Worm (Caenorhabditis elegans) whole organism, L4 larva: Measurements from ENCODE around the gene Y48C3A.5.
A peak's percentile ranks its signal among the peaks of the same experiment; 100 is the strongest.

ENCODE experiments used
- F26F4.8 ChIP-seq: fragments of 200-800 bp; sonication (Bioruptor generic); conservative IDR thresholded peaks from 2 replicates; pipeline ENCODE4 v1.3.6; 2022; ENCODE audit warnings: missing genetic modification characterization, missing compliant biosample characterization
- T20F7.1 ChIP-seq: fragments of 200-800 bp; sonication (Bioruptor generic); optimal IDR thresholded peaks from 2 replicates; lab custom pipeline; 2018; ENCODE audit warnings: mild to moderate bottlenecking, missing genetic modification characterization, missing compliant biosample characterization
- T26A8.4 ChIP-seq: fragments of 200-800 bp; sonication (Bioruptor generic); IDR thresholded peaks from 2 replicates; pipeline ENCODE4 v1.3.6; 2022; ENCODE audit warnings: missing genetic modification characterization, missing compliant biosample characterization
- Y5F2A.4 ChIP-seq: fragments of 200-800 bp; sonication (Bioruptor generic); optimal IDR thresholded peaks from 2 replicates; lab custom pipeline; 2018; ENCODE audit warnings: mild to moderate bottlenecking, missing genetic modification characterization, missing compliant biosample characterization
- aha-1 ChIP-seq: fragments of 150-350 bp; peaks from one replicate; lab custom pipeline; 2014; ENCODE audit warnings: missing biosample characterization, missing genetic modification characterization
- arid-1 ChIP-seq: fragments of 200-800 bp; sonication (Bioruptor generic); conservative IDR thresholded peaks from 2 replicates; pipeline ENCODE4 v1.3.6; 2022; ENCODE audit warnings: missing genetic modification reagents, missing genetic modification characterization, missing compliant biosample characterization
- attf-4 ChIP-seq: sonication (generic microtip); optimal IDR thresholded peaks from 3 replicates; lab custom pipeline; 2017; ENCODE audit warnings: missing biosample characterization, missing genetic modification characterization
- ceh-62 ChIP-seq: sonication (generic microtip); optimal IDR thresholded peaks from 2 replicates; lab custom pipeline; 2017; ENCODE audit warnings: missing biosample characterization, missing genetic modification characterization
- daf-19 ChIP-seq: fragments of 200-800 bp; sonication (Bioruptor generic); conservative IDR thresholded peaks from 2 replicates; pipeline ENCODE4 v1.3.6; 2022; ENCODE audit warnings: missing genetic modification characterization, missing compliant biosample characterization
- dmd-6 ChIP-seq: fragments of 200-800 bp; sonication (Bioruptor generic); IDR thresholded peaks from 2 replicates; pipeline ENCODE4 v1.3.6; 2022; ENCODE audit warnings: missing genetic modification reagents, missing genetic modification characterization, missing compliant biosample characterization
- egl-27 ChIP-seq: sonication (generic microtip); optimal IDR thresholded peaks from 3 replicates; lab custom pipeline; 2017; ENCODE audit warnings: missing biosample characterization, missing genetic modification reagents, missing genetic modification characterization
- fos-1 ChIP-seq: fragments of 150-350 bp; optimal IDR thresholded peaks from 2 replicates; lab custom pipeline; 2014; ENCODE audit warnings: missing biosample characterization, missing genetic modification characterization
- hlh-11 ChIP-seq: fragments of 200-800 bp; sonication (Bioruptor generic); optimal IDR thresholded peaks from 2 replicates; lab custom pipeline; 2018; ENCODE audit warnings: mild to moderate bottlenecking, missing genetic modification characterization, missing compliant biosample characterization
- hlh-30 ChIP-seq: sonication (generic microtip); optimal IDR thresholded peaks from 2 replicates; lab custom pipeline; 2017; ENCODE audit warnings: antibody characterized with exemption, mild to moderate bottlenecking, missing genetic modification characterization, missing compliant biosample characterization; ENCODE audit not compliant: insufficient read depth
- lin-13 ChIP-seq: fragments of 150-350 bp; optimal IDR thresholded peaks from 2 replicates; lab custom pipeline; 2014; ENCODE audit warnings: missing biosample characterization, missing genetic modification reagents, missing genetic modification characterization
- lin-38 ChIP-seq: fragments of 200-800 bp; sonication (Bioruptor generic); IDR thresholded peaks from 2 replicates; pipeline ENCODE4 v1.3.6; 2022; ENCODE audit warnings: missing genetic modification reagents, missing genetic modification characterization, missing compliant biosample characterization
- lsy-2 ChIP-seq, 2 experiments: fragments of 150-350 bp in 1 of 2; sonication (generic microtip) in 1 of 2; optimal IDR thresholded peaks; 2 replicates each; lab custom pipeline; 2014 to 2017; ENCODE audit warnings: missing biosample characterization in 2 of 2, missing genetic modification characterization in 2 of 2
- madf-9 ChIP-seq: fragments of 200-800 bp; sonication (Bioruptor generic); conservative IDR thresholded peaks from 2 replicates; pipeline ENCODE4 v1.3.6; 2022; ENCODE audit warnings: missing genetic modification reagents, missing genetic modification characterization, missing compliant biosample characterization
- mdl-1 ChIP-seq, 2 experiments: fragments of 150-350 bp in 1 of 2; sonication (generic microtip) in 1 of 2; optimal IDR thresholded peaks; 2 replicates each; lab custom pipeline; 2014 to 2017; ENCODE audit warnings: missing biosample characterization in 2 of 2, missing genetic modification characterization in 2 of 2
- mep-1 ChIP-seq: fragments of 150-350 bp; sonication (generic microtip); optimal IDR thresholded peaks from 3 replicates; lab custom pipeline; 2014; ENCODE audit warnings: missing biosample characterization, missing genetic modification characterization
- mes-2 ChIP-seq: sonication (generic microtip); optimal IDR thresholded peaks from 2 replicates; lab custom pipeline; 2016; ENCODE audit warnings: missing genotype, mild to moderate bottlenecking, missing genetic modification characterization, missing compliant biosample characterization; ENCODE audit not compliant: poor library complexity, severe bottlenecking
- nhr-11 ChIP-seq: fragments of 150-350 bp; optimal IDR thresholded peaks from 2 replicates; lab custom pipeline; 2014; ENCODE audit warnings: missing biosample characterization, missing genetic modification characterization
- nhr-28 ChIP-seq: fragments of 150-350 bp; optimal IDR thresholded peaks from 2 replicates; lab custom pipeline; 2014; ENCODE audit warnings: missing biosample characterization, missing genetic modification characterization
- nhr-42 ChIP-seq: fragments of 200-800 bp; sonication (Bioruptor generic); IDR thresholded peaks from 2 replicates; pipeline ENCODE4 v1.3.6; 2022; ENCODE audit warnings: missing genetic modification characterization, missing compliant biosample characterization
- nhr-76 ChIP-seq: fragments of 150-350 bp; optimal IDR thresholded peaks from 2 replicates; lab custom pipeline; 2014; ENCODE audit warnings: missing biosample characterization, missing genetic modification characterization
- pha-4 ChIP-seq, 2 experiments: fragments of 150-350 bp in 1 of 2; fragments of 200-800 bp in 1 of 2; sonication (Bioruptor generic) in 1 of 2; IDR thresholded peaks in 1 of 2; optimal IDR thresholded peaks in 1 of 2; 2 replicates each; pipeline versions ENCODE4 v1.3.6 to Lab custom; 2014 to 2022; ENCODE audit warnings: missing genetic modification characterization in 2 of 2, missing genetic modification reagents in 2 of 2, missing biosample characterization in 1 of 2, missing compliant biosample characterization in 1 of 2
- rbr-2 ChIP-seq: sonication (generic microtip); optimal IDR thresholded peaks from 2 replicates; lab custom pipeline; 2016; ENCODE audit warnings: missing genotype, missing genetic modification characterization, missing compliant biosample characterization
- saeg-2 ChIP-seq: fragments of 200-800 bp; sonication (Bioruptor generic); IDR thresholded peaks from 2 replicates; pipeline ENCODE4 v1.3.6; 2022; ENCODE audit warnings: missing genetic modification reagents, missing genetic modification characterization, missing compliant biosample characterization
- set-16 ChIP-seq: fragments of 200-800 bp; sonication (Bioruptor generic); IDR thresholded peaks from 2 replicates; pipeline ENCODE4 v1.3.6; 2022; ENCODE audit warnings: missing genetic modification reagents, missing genetic modification characterization, missing compliant biosample characterization
- snpc-1.2 ChIP-seq: fragments of 200-800 bp; sonication (Bioruptor generic); IDR thresholded peaks from 2 replicates; pipeline ENCODE4 v1.3.6; 2022; ENCODE audit warnings: missing genetic modification reagents, missing genetic modification characterization, missing compliant biosample characterization
- spr-3 ChIP-seq: fragments of 200-800 bp; sonication (Bioruptor generic); optimal IDR thresholded peaks from 2 replicates; lab custom pipeline; 2018; ENCODE audit warnings: mild to moderate bottlenecking, missing genetic modification characterization, missing compliant biosample characterization
- tag-97 ChIP-seq: fragments of 200-800 bp; sonication (Bioruptor generic); IDR thresholded peaks from 2 replicates; pipeline ENCODE4 v1.3.6; 2022; ENCODE audit warnings: missing genetic modification characterization, missing compliant biosample characterization
- tra-1 ChIP-seq: fragments of 200-800 bp; sonication (Bioruptor generic); IDR thresholded peaks from 2 replicates; pipeline ENCODE4 v1.3.6; 2022; ENCODE audit warnings: missing genetic modification reagents, missing genetic modification characterization, missing compliant biosample characterization
- zag-1 ChIP-seq: fragments of 150-350 bp; optimal IDR thresholded peaks from 2 replicates; lab custom pipeline; 2014; ENCODE audit warnings: missing biosample characterization, missing genetic modification characterization
- zfp-2 ChIP-seq: sonication (generic microtip); optimal IDR thresholded peaks from 2 replicates; lab custom pipeline; 2016; ENCODE audit warnings: mild to moderate bottlenecking, missing genetic modification characterization, missing compliant biosample characterization
- zip-11 ChIP-seq: fragments of 200-800 bp; sonication (Bioruptor generic); IDR thresholded peaks from 2 replicates; pipeline ENCODE4 v1.3.6; 2022; ENCODE audit warnings: missing genetic modification characterization, missing compliant biosample characterization
- ztf-7 ChIP-seq: fragments of 150-350 bp; optimal IDR thresholded peaks from 2 replicates; lab custom pipeline; 2014; ENCODE audit warnings: missing biosample characterization, missing genetic modification characterization

Gene Y48C3A.5

ce11 chrII:13291406-13292124 lies 20.7 kb downstream of the Y48C3A.5 start (continued):
- TF ChIP-seq pha-4 (GFP tag; IDR thresholded peaks at IDR 0.05; lab: Robert Waterston, UW) (peak; percentile 62), pha-4 (tag; optimal IDR thresholded peaks at IDR 0.05; lab: Kevin White, UChicago) (no peak), Y5F2A.4 (GFP tag; lab: Kevin White, UChicago) (no peak), mes-2 (tag; lab: Kevin White, UChicago) (peak; percentile 16), attf-4 (tag; lab: Kevin White, UChicago) (no peak), arid-1 (GFP tag; lab: Robert Waterston, UW) (no peak), T26A8.4 (GFP tag; lab: Robert Waterston, UW) (0 out of 2 replicates have a peak, but pooled peaks have one; percentile 41), lin-13 (GFP tag; lab: Kevin White, UChicago) (no peak), nhr-76 (tag; lab: Kevin White, UChicago) (no peak), mep-1 (tag; lab: Kevin White, UChicago) (peak; percentile 38), ztf-7 (tag; lab: Kevin White, UChicago) (no peak), set-16 (GFP tag; lab: Robert Waterston, UW) (peak; percentile 87), fos-1 (tag; lab: Kevin White, UChicago) (no peak), nhr-11 (tag; lab: Kevin White, UChicago) (peak; percentile 71), nhr-42 (0 out of 2 replicates have a peak, but pooled peaks have one; percentile 33), zfp-2 (tag; lab: Kevin White, UChicago) (no peak), lin-38 (peak; percentile 36), F26F4.8 (GFP tag; lab: Robert Waterston, UW) (no peak), lsy-2 (tag; optimal IDR thresholded peaks at IDR 0.05; lab: Kevin White, UChicago) (peak; percentile 26 to 56), zag-1 (tag; lab: Kevin White, UChicago) (no peak)

ce11 chrII:13292913-13293312 lies 22.0 kb downstream of the Y48C3A.5 start:
- TF ChIP-seq nhr-28 (tag; lab: Kevin White, UChicago): peak; percentile 85
- TF ChIP-seq madf-9: no peak
- no peak for TF ChIP-seq saeg-2 (GFP tag; lab: Robert Waterston, UW)
- no peak for TF ChIP-seq zag-1 (tag; lab: Kevin White, UChicago)
- no peak for TF ChIP-seq tag-97 (GFP tag; lab: Robert Waterston, UW)
- TF ChIP-seq egl-27 (tag; lab: Kevin White, UChicago): no peak
- TF ChIP-seq tra-1 (GFP tag; lab: Robert Waterston, UW): 0 out of 2 replicates have a peak, but pooled peaks have one; percentile 37
- no peak for TF ChIP-seq spr-3 (GFP tag; lab: Kevin White, UChicago)
- TF ChIP-seq T20F7.1 (GFP tag; lab: Kevin White, UChicago): peak; percentile 2
- peak; percentile 64 for TF ChIP-seq hlh-11 (tag; lab: Kevin White, UChicago)
- TF ChIP-seq mdl-1 (tag; optimal IDR thresholded peaks at IDR 0.05; lab: Kevin White, UChicago): peak in 1 of 2 experiments; percentile 2
- peak; percentile 83 for TF ChIP-seq aha-1 (tag; lab: Kevin White, UChicago)
- no peak for TF ChIP-seq snpc-1.2
- peak; percentile 30; the same call in 1 of the 2 replicates for TF ChIP-seq dmd-6 (GFP tag; lab: Robert Waterston, UW)
- no peak for TF ChIP-seq rbr-2 (tag; lab: Kevin White, UChicago)
- peak; percentile 68 for TF ChIP-seq hlh-30 (tag; lab: Kevin White, UChicago)
- TF ChIP-seq zip-11 (GFP tag; lab: Robert Waterston, UW): no peak

- TF ChIP-seq aha-1 (tag; lab: Kevin White, UChicago) (no peak), nhr-11 (tag; lab: Kevin White, UChicago) (no peak), ceh-62 (tag; lab: Kevin White, UChicago) (no peak), daf-19 (no peak)
- TF ChIP-seq, all 104 proteins: peak for 0
Observed at ce11 chrII:13293502-13293901, 22.6 kb downstream of the Y48C3A.5 start.
